Fruit fly (Drosophila melanogaster): ENCODE data around the gene MME1.

MME1 gene

DNA sequence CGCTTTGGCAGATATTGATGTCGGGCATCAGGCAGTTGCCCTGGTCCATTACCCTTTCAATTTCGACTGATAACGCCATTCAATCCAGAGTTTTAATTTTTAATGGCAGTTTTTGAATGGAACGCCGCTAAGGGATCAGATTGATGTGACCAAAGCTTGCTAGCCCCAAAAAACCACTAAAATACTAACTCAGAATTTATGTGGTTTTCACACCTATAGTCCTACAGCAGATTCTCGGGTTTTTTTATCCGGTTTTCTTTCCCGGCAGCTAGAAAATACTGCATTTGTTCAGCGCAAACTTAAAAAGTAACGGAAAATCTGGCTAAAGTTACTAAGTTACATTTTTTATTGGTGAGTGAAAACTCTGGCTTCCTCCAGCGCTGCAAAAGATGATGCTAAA, 38.4 kb downstream of the MME1 start, which contains the start of gene Nuf2 (continued):
- TF ChIP-seq CG1529 (GFP tag; optimal IDR thresholded peaks at IDR 0.05): no peak
- no peak for TF ChIP-seq CG9215 (GFP tag; IDR thresholded peaks at IDR 0.05)
- no peak for TF ChIP-seq CG10366 (GFP tag; IDR thresholded peaks at IDR 0.05)
- no peak for TF ChIP-seq E2f1 (GFP tag; IDR thresholded peaks at IDR 0.05)
- no peak for TF ChIP-seq kay (GFP tag; optimal IDR thresholded peaks at IDR 0.05)
- no peak for TF ChIP-seq inv (GFP tag; IDR thresholded peaks at IDR 0.05; ENCODE audit: partially characterized antibody)
- TF ChIP-seq CG6813 (GFP tag; optimal IDR thresholded peaks at IDR 0.05): no peak
- TF ChIP-seq wdn (GFP tag; IDR thresholded peaks at IDR 0.05): no peak
- TF ChIP-seq twi (tag; optimal IDR thresholded peaks at IDR 0.05): no peak
- no peak for TF ChIP-seq slbo (GFP tag; IDR thresholded peaks at IDR 0.05)
- TF ChIP-seq Ptx1 (GFP tag; IDR thresholded peaks at IDR 0.05): no peak
- no peak for TF ChIP-seq CG17912 (GFP tag; optimal IDR thresholded peaks at IDR 0.05)
- TF ChIP-seq tup (GFP tag; optimal IDR thresholded peaks at IDR 0.05): no peak
- TF ChIP-seq CG7928 (GFP tag; optimal IDR thresholded peaks at IDR 0.05): no peak
- no peak for TF ChIP-seq Dip3 (GFP tag; optimal IDR thresholded peaks at IDR 0.05)
- no peak for TF ChIP-seq ATbp (GFP tag; optimal IDR thresholded peaks at IDR 0.05)
- TF ChIP-seq luna (GFP tag; optimal IDR thresholded peaks at IDR 0.05): no peak
- TF ChIP-seq fd102C (GFP tag; optimal IDR thresholded peaks at IDR 0.05): no peak
- TF ChIP-seq Awh (GFP tag; IDR thresholded peaks at IDR 0.05): no peak
- no peak for TF ChIP-seq Taf1 (GFP tag; IDR thresholded peaks at IDR 0.05)
- no peak for TF ChIP-seq Doc3 (GFP tag; IDR thresholded peaks at IDR 0.05; ENCODE audit: partially characterized antibody)
- TF ChIP-seq nom (GFP tag; optimal IDR thresholded peaks at IDR 0.05): no peak
- TF ChIP-seq CG15269 (tag; optimal IDR thresholded peaks at IDR 0.05): no peak
- TF ChIP-seq Bdp1 (GFP tag; optimal IDR thresholded peaks at IDR 0.05): no peak
- no peak for TF ChIP-seq nerfin-1 (tag; optimal IDR thresholded peaks at IDR 0.05)
- no peak for TF ChIP-seq ara (GFP tag; IDR thresholded peaks at IDR 0.05)
- no peak for TF ChIP-seq CG2199 (GFP tag; IDR thresholded peaks at IDR 0.05)
- peak; percentile 20 for TF ChIP-seq hkb (optimal IDR thresholded peaks at IDR 0.05)
- TF ChIP-seq hkb (GFP tag; IDR thresholded peaks at IDR 0.05): no peak
- TF ChIP-seq Sin3A (optimal IDR thresholded peaks at IDR 0.05): peak; percentile 61
- no peak for TF ChIP-seq unc-4 (GFP tag; IDR thresholded peaks at IDR 0.05; ENCODE audit: partially characterized antibody)
- TF ChIP-seq Neu2 (GFP tag; optimal IDR thresholded peaks at IDR 0.05; ENCODE audit: borderline replicate concordance): no peak
- no peak for TF ChIP-seq CG8281 (tag; optimal IDR thresholded peaks at IDR 0.05)
- no peak for TF ChIP-seq Max (GFP tag; optimal IDR thresholded peaks at IDR 0.05)
- no peak for TF ChIP-seq dysf (GFP tag; IDR thresholded peaks at IDR 0.05)
- TF ChIP-seq jing (GFP tag; optimal IDR thresholded peaks at IDR 0.05): no peak
- TF ChIP-seq vfl (GFP tag; optimal IDR thresholded peaks at IDR 0.05): no peak
- peak; percentile 19 for TF ChIP-seq MESR4 (GFP tag; optimal IDR thresholded peaks at IDR 0.05)
- TF ChIP-seq stwl (tag; optimal IDR thresholded peaks at IDR 0.05): peak; percentile 70
- TF ChIP-seq CG8924 (tag; optimal IDR thresholded peaks at IDR 0.05): no peak
- no peak for TF ChIP-seq CG12299 (tag; optimal IDR thresholded peaks at IDR 0.05)
- no peak for TF ChIP-seq CG2202 (tag; optimal IDR thresholded peaks at IDR 0.05)
- peak; percentile 26 for TF ChIP-seq bigmax (GFP tag; optimal IDR thresholded peaks at IDR 0.05)
- TF ChIP-seq cwo (GFP tag; optimal IDR thresholded peaks at IDR 0.05): no peak
- TF ChIP-seq CG34376 (GFP tag; optimal IDR thresholded peaks at IDR 0.05): no peak
- no peak for TF ChIP-seq CG6654 (GFP tag; optimal IDR thresholded peaks at IDR 0.05)
- TF ChIP-seq gcm2 (GFP tag; optimal IDR thresholded peaks at IDR 0.05): no peak
- TF ChIP-seq CG33557 (GFP tag; optimal IDR thresholded peaks at IDR 0.05): no peak
- no peak for TF ChIP-seq H15 (GFP tag; IDR thresholded peaks at IDR 0.05)
- no peak for TF ChIP-seq CG43689 (GFP tag; IDR thresholded peaks at IDR 0.05)
- TF ChIP-seq chif (GFP tag; optimal IDR thresholded peaks at IDR 0.05): no peak
- no peak for TF ChIP-seq croc (GFP tag; conservative IDR thresholded peaks at IDR 0.05)
